Fruit fly (Drosophila melanogaster): ENCODE data around the gene CG43389.

DNA sequence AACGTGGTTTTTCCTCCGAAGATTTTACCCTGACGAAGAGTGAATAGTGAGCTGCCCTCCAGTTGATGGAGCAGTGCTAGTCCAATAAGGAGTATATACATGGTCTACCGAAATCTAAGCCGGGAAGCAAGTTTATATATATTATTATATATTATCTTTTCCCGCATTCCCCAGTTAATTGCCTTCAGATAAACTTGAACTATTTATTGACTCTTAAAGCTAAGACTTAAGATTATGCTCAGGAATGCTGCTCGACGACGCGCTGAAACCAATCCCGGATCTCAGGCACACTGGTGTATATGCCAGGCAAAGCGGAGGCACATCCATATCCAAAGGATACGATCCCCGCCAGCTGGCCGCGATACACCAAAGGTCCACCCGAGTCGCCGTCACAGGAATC, 42.5 kb upstream of the CG43389 start, which contains the start of gene CG32277:
- TF ChIP-seq tai (GFP tag; optimal IDR thresholded peaks at IDR 0.05) (no peak), Mio (GFP tag; optimal IDR thresholded peaks at IDR 0.05) (no peak), br (GFP tag; optimal IDR thresholded peaks at IDR 0.05) (no peak), psq (GFP tag; optimal IDR thresholded peaks at IDR 0.05) (no peak), Dfd (GFP tag; optimal IDR thresholded peaks at IDR 0.05) (no peak), h (GFP tag; optimal IDR thresholded peaks at IDR 0.05) (no peak), woc (GFP tag; optimal IDR thresholded peaks at IDR 0.05) (no peak), rgr (GFP tag; optimal IDR thresholded peaks at IDR 0.05) (no peak), dl (GFP tag; optimal IDR thresholded peaks at IDR 0.05; ENCODE audit: insufficient read depth in 1 of 2, partially characterized antibody in 2 of 2) (no peak)
